Worm (Caenorhabditis elegans): ENCODE results near the gene fipr-28.

- no peak for TF ChIP-seq egl-27 (tag; optimal IDR thresholded peaks at IDR 0.05)
- no peak for TF ChIP-seq fos-1 (tag; optimal IDR thresholded peaks at IDR 0.05)
Measured at ce11 chrIV:16657488-16657982, 29.8 kb downstream of the fipr-28 start.

Measured in whole organism, L3 larva.